Fruit fly (Drosophila melanogaster) whole organism, adult: ENCODE results near the gene CG5181.

ENCODE experiments used
- CG11617 ChIP-seq: fragments of 200-800 bp; sonication (Bioruptor generic); optimal IDR thresholded peaks from 2 replicates; lab custom pipeline; 2017; ENCODE audit warnings: mild to moderate bottlenecking, missing biosample characterization, missing genetic modification reagents, missing genetic modification characterization
- CG12768 ChIP-seq: fragments of 200-800 bp; sonication (Bioruptor generic); optimal IDR thresholded peaks from 2 replicates; lab custom pipeline; 2017; ENCODE audit warnings: missing biosample characterization, missing genetic modification characterization, mild to moderate bottlenecking, moderate library complexity, missing genetic modification reagents
- CG14711 ChIP-seq: fragments of 200-800 bp; sonication (Bioruptor generic); optimal IDR thresholded peaks from 2 replicates; lab custom pipeline; 2018; ENCODE audit warnings: missing biosample characterization, mild to moderate bottlenecking, missing genetic modification characterization, moderate library complexity
- CG1620 ChIP-seq: fragments of 200-800 bp; sonication (Bioruptor generic); optimal IDR thresholded peaks from 2 replicates; lab custom pipeline; 2016; ENCODE audit warnings: missing biosample characterization, missing genetic modification characterization
- CG33017 ChIP-seq: fragments of 200-800 bp; sonication (Bioruptor generic); optimal IDR thresholded peaks from 2 replicates; lab custom pipeline; 2018; ENCODE audit warnings: missing biosample characterization, mild to moderate bottlenecking, missing genetic modification characterization, moderate library complexity
- CG5204 ChIP-seq: fragments of 200-800 bp; sonication (Bioruptor generic); optimal IDR thresholded peaks from 2 replicates; lab custom pipeline; 2016; ENCODE audit warnings: missing biosample characterization, missing genetic modification characterization
- CG7045 ChIP-seq: fragments of 200-800 bp; sonication (Bioruptor generic); optimal IDR thresholded peaks from 2 replicates; lab custom pipeline; 2017; ENCODE audit warnings: missing biosample characterization, mild to moderate bottlenecking, missing genetic modification characterization
- CG7101 ChIP-seq: fragments of 200-800 bp; sonication (Bioruptor generic); optimal IDR thresholded peaks from 2 replicates; lab custom pipeline; 2018; ENCODE audit warnings: missing biosample characterization, mild to moderate bottlenecking, missing genetic modification characterization, moderate library complexity
- Clk ChIP-seq: fragments of 200-800 bp; sonication (Bioruptor generic); optimal IDR thresholded peaks from 2 replicates; lab custom pipeline; 2017; ENCODE audit warnings: missing biosample characterization, missing genetic modification characterization
- Crg-1 ChIP-seq: fragments of 200-800 bp; sonication (Bioruptor generic); optimal IDR thresholded peaks from 2 replicates; lab custom pipeline; 2016; ENCODE audit warnings: missing biosample characterization, missing genetic modification characterization
- Hr96 ChIP-seq: fragments of 200-800 bp; sonication (Bioruptor generic); optimal IDR thresholded peaks from 2 replicates; lab custom pipeline; 2016; ENCODE audit warnings: missing biosample characterization, missing genetic modification characterization
- Mnt ChIP-seq: fragments of 200-800 bp; sonication (Bioruptor generic); optimal IDR thresholded peaks from 2 replicates; lab custom pipeline; 2016; ENCODE audit warnings: missing biosample characterization, mild to moderate bottlenecking, missing genetic modification characterization
- bab1 ChIP-seq: fragments of 200-800 bp; sonication (Bioruptor generic); optimal IDR thresholded peaks from 3 replicates; lab custom pipeline; 2019; ENCODE audit warnings: missing biosample characterization, mild to moderate bottlenecking, missing genetic modification characterization, moderate library complexity
- cic ChIP-seq: fragments of 200-800 bp; sonication (Bioruptor generic); optimal IDR thresholded peaks from 2 replicates; lab custom pipeline; 2017; ENCODE audit warnings: missing biosample characterization, mild to moderate bottlenecking, missing genetic modification characterization, moderate library complexity
- cnc ChIP-seq, 2 experiments: fragments of >200 bp; optimal IDR thresholded peaks; 2 replicates each; lab custom pipeline; 2017
- kay ChIP-seq: fragments of 200-800 bp; sonication (Bioruptor generic); peaks from one replicate; lab custom pipeline; 2016; ENCODE audit warnings: missing biosample characterization, missing genetic modification characterization, borderline replicate concordance
- ovo ChIP-seq: fragments of 200-800 bp; sonication (Bioruptor generic); optimal IDR thresholded peaks from 2 replicates; lab custom pipeline; 2016; ENCODE audit warnings: missing biosample characterization, missing genetic modification characterization
- pad ChIP-seq: fragments of 200-800 bp; sonication (Bioruptor generic); optimal IDR thresholded peaks from 3 replicates; lab custom pipeline; 2017; ENCODE audit warnings: missing biosample characterization, missing genetic modification characterization, mild to moderate bottlenecking, moderate library complexity, missing genetic modification reagents
- tj ChIP-seq: fragments of 200-800 bp; sonication (Bioruptor generic); optimal IDR thresholded peaks from 3 replicates; lab custom pipeline; 2017; ENCODE audit warnings: missing biosample characterization, mild to moderate bottlenecking, missing genetic modification characterization, moderate library complexity
- toe ChIP-seq: fragments of 200-800 bp; sonication (Bioruptor generic); optimal IDR thresholded peaks from 2 replicates; lab custom pipeline; 2016; ENCODE audit warnings: missing biosample characterization, missing genetic modification characterization

CG5181 gene

DNA sequence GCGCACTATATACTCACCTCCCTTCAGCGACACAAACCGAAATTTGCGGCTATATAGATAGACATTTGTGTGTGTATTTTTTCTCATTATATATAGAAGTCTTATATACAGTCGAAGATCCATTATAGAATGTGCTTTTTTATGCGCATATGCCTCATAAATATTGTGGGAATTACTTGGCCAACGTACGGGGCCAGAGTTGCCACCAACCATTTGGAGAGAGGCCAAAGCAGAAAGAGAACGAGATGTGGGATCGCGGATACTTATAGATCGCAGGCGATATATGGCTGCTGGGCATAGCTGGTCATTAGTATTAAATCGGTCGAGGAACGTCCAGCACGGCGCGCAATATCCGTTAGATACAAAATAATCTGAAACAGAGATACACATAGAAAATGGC, 4.7 kb downstream of the CG5181 start, which contains the start of gene CG5177:
Gene CG5177, plus strand, starts transcription at position 305 of the 400 bp plus-strand sequence.
- peak; percentile 64 for TF ChIP-seq CG14711 (tag; lab: Kevin White, UChicago)
- TF ChIP-seq bab1 (GFP tag; lab: Kevin White, UChicago): no peak
- TF ChIP-seq CG7101: no peak

DNA sequence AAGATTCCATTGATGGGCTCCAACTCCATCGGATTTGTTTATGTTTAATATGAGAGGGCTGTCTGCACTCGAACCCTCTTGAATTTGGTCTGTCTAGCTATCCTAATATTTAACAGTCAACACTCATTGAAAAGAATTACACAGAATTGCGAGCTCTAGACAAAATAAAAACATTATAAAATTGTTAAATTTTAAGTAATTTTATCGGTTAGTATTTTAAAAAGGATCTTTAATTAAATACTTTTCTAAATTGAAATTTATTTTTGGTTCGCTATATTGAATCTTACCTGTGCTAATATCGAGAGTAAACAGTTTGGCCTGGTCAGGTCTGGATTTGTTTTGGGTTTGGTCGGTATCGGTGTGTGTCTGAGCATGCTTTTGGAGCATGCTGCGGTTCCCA, 8.0 kb downstream of the CG5181 start:
- TF ChIP-seq bab1 (GFP tag; lab: Kevin White, UChicago): no peak
- no peak for TF ChIP-seq toe
- TF ChIP-seq tj (GFP tag; lab: Kevin White, UChicago): no peak
- TF ChIP-seq CG1620 (GFP tag; lab: Kevin White, UChicago): no peak
- no peak for TF ChIP-seq Clk (GFP tag; lab: Kevin White, UChicago)
- TF ChIP-seq Mnt (GFP tag; lab: Kevin White, UChicago): no peak
- no peak for TF ChIP-seq CG7101
- no peak for TF ChIP-seq kay (GFP tag; lab: Kevin White, UChicago)
- TF ChIP-seq CG5204 (GFP tag; lab: Kevin White, UChicago): no peak
- TF ChIP-seq Crg-1: no peak
- TF ChIP-seq CG33017: no peak
- no peak for TF ChIP-seq CG11617 (GFP tag; lab: Kevin White, UChicago)
- no peak for TF ChIP-seq ovo (GFP tag; lab: Kevin White, UChicago)
- TF ChIP-seq CG12768: no peak
- no peak for TF ChIP-seq pad (GFP tag; lab: Kevin White, UChicago)
- no peak for TF ChIP-seq cnc (optimal IDR thresholded peaks at IDR 0.05; lab: Kevin White, UChicago)
- TF ChIP-seq CG7045 (GFP tag; lab: Kevin White, UChicago): no peak

DNA sequence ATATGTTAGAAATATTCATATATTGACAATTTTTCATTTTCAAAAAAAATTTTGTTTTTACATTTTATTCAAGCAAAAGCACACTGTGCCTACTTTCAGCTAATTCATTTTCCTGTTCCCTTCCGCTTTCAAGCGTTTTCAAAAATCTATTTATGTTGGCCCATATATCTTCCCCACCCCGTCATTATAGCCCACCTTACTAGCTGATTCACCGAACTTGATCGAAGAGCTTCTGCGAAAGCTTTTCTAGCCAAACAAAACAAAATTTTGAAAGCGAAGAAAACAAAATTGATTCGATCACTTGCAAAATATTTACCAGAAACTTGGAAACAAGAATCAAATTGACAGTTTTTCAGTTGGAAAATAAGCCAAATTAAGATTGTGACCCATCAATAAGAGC, 8.6 kb downstream of the CG5181 start, which contains the start of gene CG5171:
Gene CG5171, plus strand, starts transcription at position 311 of the 400 bp plus-strand sequence.
- TF ChIP-seq Crg-1 (no peak), kay (GFP tag; lab: Kevin White, UChicago) (peak; percentile 84)

DNA sequence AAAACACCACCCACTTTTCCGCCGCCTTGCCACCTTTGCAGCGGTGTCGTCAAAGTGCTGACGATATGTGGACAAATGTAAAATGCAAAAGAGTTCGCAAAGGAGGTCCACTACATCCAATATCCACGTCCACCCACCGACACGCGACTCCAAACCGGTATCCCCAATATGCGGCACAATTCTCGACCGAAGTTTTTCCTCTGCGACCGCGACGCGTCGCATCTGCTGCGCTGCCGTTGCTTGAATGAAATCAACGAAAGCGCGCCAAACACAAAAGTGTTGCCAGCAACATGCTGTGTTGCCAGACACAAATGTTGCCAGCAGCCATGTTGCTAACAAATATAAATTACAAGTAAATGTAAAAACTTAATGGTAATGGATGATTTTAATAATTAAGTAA, 11.1 kb downstream of the CG5181 start, which contains the start of gene CG5160:
Gene CG5160, minus strand, starts transcription at position 223 of the 400 bp plus-strand sequence.
- TF ChIP-seq CG14711 (tag; lab: Kevin White, UChicago) (no peak), ovo (GFP tag; lab: Kevin White, UChicago) (no peak), cnc (optimal IDR thresholded peaks at IDR 0.05; lab: Kevin White, UChicago) (no peak), cic (no peak), CG1620 (GFP tag; lab: Kevin White, UChicago) (no peak), toe (no peak), pad (GFP tag; lab: Kevin White, UChicago) (no peak), CG5204 (GFP tag; lab: Kevin White, UChicago) (no peak), kay (GFP tag; lab: Kevin White, UChicago) (no peak), CG7045 (GFP tag; lab: Kevin White, UChicago) (no peak), Clk (GFP tag; lab: Kevin White, UChicago) (no peak), Crg-1 (no peak)

DNA sequence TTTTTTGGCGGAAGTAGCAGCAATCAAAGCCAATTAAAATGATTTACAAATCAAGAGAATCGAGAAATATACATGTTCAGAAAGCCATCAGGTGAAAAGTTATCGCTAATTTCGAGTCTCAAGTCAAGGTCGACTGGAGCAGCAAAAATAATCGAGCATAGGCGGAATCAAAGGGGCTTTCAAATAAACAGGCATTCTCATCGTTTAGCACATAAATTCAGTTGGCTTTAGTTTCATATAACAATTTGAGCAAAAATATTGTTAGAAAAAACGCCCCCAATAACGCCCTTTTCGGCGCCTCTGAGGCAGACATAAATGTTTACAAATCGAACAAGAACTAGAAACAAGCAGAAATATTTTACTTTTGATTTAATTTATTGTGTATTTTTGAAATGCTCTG, 11.9 kb downstream of the CG5181 start:
- TF ChIP-seq pad (GFP tag; lab: Kevin White, UChicago) (no peak), toe (no peak), CG7101 (no peak), CG33017 (no peak), CG7045 (GFP tag; lab: Kevin White, UChicago) (no peak), cic (no peak), cnc (optimal IDR thresholded peaks at IDR 0.05; lab: Kevin White, UChicago) (no peak), CG12768 (no peak), bab1 (GFP tag; lab: Kevin White, UChicago) (no peak), Mnt (GFP tag; lab: Kevin White, UChicago) (no peak), Hr96 (GFP tag; lab: Kevin White, UChicago) (no peak), tj (GFP tag; lab: Kevin White, UChicago) (no peak), ovo (GFP tag; lab: Kevin White, UChicago) (no peak), CG1620 (GFP tag; lab: Kevin White, UChicago) (no peak), CG14711 (tag; lab: Kevin White, UChicago) (no peak)

DNA sequence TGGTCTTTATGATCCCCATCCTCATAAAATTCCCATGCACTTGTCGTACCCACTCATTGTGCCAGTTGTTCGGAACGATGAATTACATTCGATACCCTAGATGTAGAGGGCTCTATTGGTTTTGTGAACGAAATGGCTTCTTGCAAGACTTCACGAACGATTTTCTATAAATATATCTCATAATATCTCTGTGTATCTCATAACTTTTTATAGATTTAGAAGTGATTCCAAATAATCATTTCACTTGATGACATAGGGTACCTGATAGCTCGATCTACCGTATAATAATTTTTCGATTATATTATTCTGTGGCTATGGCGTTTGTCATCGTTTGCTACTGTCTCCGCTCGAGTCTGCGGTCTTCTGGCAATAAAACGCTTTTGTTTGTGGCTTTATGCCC, 12.6 kb downstream of the CG5181 start:
- TF ChIP-seq ovo (GFP tag; lab: Kevin White, UChicago) (no peak), cic (no peak), CG7101 (no peak), CG5204 (GFP tag; lab: Kevin White, UChicago) (no peak), CG14711 (tag; lab: Kevin White, UChicago) (no peak), CG12768 (no peak), Hr96 (GFP tag; lab: Kevin White, UChicago) (no peak), Crg-1 (no peak), pad (GFP tag; lab: Kevin White, UChicago) (no peak), Clk (GFP tag; lab: Kevin White, UChicago) (no peak), toe (no peak), tj (GFP tag; lab: Kevin White, UChicago) (no peak), bab1 (GFP tag; lab: Kevin White, UChicago) (no peak), CG7045 (GFP tag; lab: Kevin White, UChicago) (no peak)

DNA sequence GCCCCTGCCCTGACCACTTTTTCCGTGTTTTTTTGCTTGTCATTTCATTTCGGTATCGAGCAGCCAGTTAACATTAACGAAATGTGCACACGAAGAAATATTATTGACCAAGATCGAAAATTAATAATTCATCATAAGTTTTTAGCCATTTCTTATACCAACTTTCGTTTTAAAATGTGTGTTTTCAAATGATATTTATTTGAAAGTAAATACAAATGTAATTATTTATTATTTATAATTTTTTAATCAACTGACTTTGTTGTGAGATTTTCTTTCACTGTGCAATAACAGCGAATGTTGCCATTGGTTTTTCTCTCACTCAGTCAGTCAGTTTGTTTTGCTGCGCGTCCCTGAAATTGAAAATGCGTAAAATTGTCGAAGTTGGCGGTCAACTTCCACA, 13.8 kb downstream of the CG5181 start:
- TF ChIP-seq CG5204 (GFP tag; lab: Kevin White, UChicago) (no peak), cic (no peak), CG7101 (no peak), CG33017 (no peak), bab1 (GFP tag; lab: Kevin White, UChicago) (peak; percentile 1), Clk (GFP tag; lab: Kevin White, UChicago) (no peak)
